Worm (Caenorhabditis elegans): ENCODE measurements around the gene Y43F8B.10.
A peak's percentile ranks its signal among the peaks of the same experiment; 100 is the strongest.

Y43F8B.10 gene

ce11 chrV:19432972-19433371 is 41.3 kb upstream of the Y43F8B.10 start, which contains the start of gene C25F9.11:
TSS of gene C25F9.11 (minus strand) at chrV:19433072.
- no peak for TF ChIP-seq lin-32 (GFP tag; optimal IDR thresholded peaks at IDR 0.05)
- TF ChIP-seq blmp-1 (tag; optimal IDR thresholded peaks at IDR 0.05) = no peak
- TF ChIP-seq elt-3 (tag; optimal IDR thresholded peaks at IDR 0.05) = no peak
- no peak for TF ChIP-seq M03D4.4 (tag; optimal IDR thresholded peaks at IDR 0.05)
- TF ChIP-seq lsy-2 (tag; optimal IDR thresholded peaks at IDR 0.05) = no peak
- TF ChIP-seq zip-8 (tag; optimal IDR thresholded peaks at IDR 0.05) = no peak
- TF ChIP-seq unc-62 (GFP tag; optimal IDR thresholded peaks at IDR 0.05) = no peak
- no peak for TF ChIP-seq ces-1 (GFP tag; optimal IDR thresholded peaks at IDR 0.05)
- TF ChIP-seq flh-1 (GFP tag; optimal IDR thresholded peaks at IDR 0.05) = no peak
- no peak for TF ChIP-seq cnd-1 (tag; optimal IDR thresholded peaks at IDR 0.05)
- no peak for TF ChIP-seq ham-2 (GFP tag; optimal IDR thresholded peaks at IDR 0.05)
- TF ChIP-seq sptf-1 (tag; optimal IDR thresholded peaks at IDR 0.05) = no peak
- no peak for TF ChIP-seq lin-13 (tag; optimal IDR thresholded peaks at IDR 0.05)
- TF ChIP-seq pha-4 (tag; optimal IDR thresholded peaks at IDR 0.05) = no peak
- no peak for TF ChIP-seq nhr-28 (tag; optimal IDR thresholded peaks at IDR 0.05)
- TF ChIP-seq unc-120 (tag; optimal IDR thresholded peaks at IDR 0.05; ENCODE audit: poor library complexity, severe bottlenecking) = no peak
- no peak for TF ChIP-seq ceh-43 (GFP tag; optimal IDR thresholded peaks at IDR 0.05)
- TF ChIP-seq ztf-11 (tag; optimal IDR thresholded peaks at IDR 0.05) = no peak

ce11 chrV:19433806-19434437 is 40.3 kb upstream of the Y43F8B.10 start, which contains the start of gene C25F9.16:
TSS of gene C25F9.16 (plus strand) at chrV:19434387.
- TF ChIP-seq zip-8 (tag; optimal IDR thresholded peaks at IDR 0.05) (peak; percentile 29), sptf-1 (tag; optimal IDR thresholded peaks at IDR 0.05) (no peak), nhr-2 (tag; optimal IDR thresholded peaks at IDR 0.05) (no peak), nhr-237 (tag; optimal IDR thresholded peaks at IDR 0.05) (no peak), unc-62 (GFP tag; optimal IDR thresholded peaks at IDR 0.05) (no peak), snpc-4 (tag; optimal IDR thresholded peaks at IDR 0.05) (no peak)

DNA sequence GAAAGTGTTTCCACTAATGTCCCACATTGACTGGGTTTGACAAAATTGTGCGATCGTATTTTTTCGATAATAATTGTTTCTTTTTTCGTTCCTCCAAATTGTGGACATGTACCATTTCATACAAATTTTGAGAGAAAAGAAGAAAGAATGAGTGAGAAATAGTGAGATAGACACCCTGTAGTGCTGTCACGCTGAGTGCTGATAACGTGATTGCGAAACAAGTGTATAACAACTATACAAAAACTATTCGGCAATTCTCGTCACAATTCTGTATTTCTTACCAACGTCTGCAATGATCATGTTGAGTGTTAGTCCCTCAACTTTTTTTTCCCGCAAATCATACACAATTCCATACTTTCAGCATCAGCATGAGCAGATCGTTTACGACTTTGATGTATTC is 38.0 kb upstream of the Y43F8B.10 start, which contains the start of gene C25F9.14:
Gene C25F9.14 (plus strand): TSS at position 178 of the 400 bp plus-strand sequence.
- TF ChIP-seq unc-120 (tag; optimal IDR thresholded peaks at IDR 0.05; ENCODE audit: poor library complexity, severe bottlenecking) = no peak
- no peak for TF ChIP-seq nhr-28 (tag; optimal IDR thresholded peaks at IDR 0.05)
- TF ChIP-seq ceh-83 (GFP tag; optimal IDR thresholded peaks at IDR 0.05) = no peak
- TF ChIP-seq ceh-43 (GFP tag; optimal IDR thresholded peaks at IDR 0.05) = no peak
- no peak for TF ChIP-seq ces-1 (GFP tag; optimal IDR thresholded peaks at IDR 0.05)
- TF ChIP-seq snpc-4 (tag; optimal IDR thresholded peaks at IDR 0.05) = no peak

DNA sequence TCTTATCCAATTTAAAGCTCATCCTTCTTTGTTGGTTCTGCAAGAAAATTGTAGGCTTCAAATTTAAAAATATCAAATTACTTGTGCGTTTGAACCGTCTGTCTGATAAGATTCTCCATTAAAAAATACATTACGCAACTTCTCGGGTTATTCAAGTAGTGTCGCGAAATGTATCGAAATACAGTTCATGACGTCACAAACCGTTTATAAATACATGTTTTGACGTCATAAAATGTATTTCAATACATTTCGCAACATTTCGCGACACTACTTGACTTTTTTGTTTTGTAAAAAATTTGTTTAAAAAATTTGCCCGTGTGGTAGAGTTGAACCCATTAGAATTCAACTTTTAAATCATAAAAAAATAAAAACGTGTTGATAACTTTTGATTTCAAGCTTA is 30.7 kb upstream of the Y43F8B.10 start:
- no peak for TF ChIP-seq nhr-12 (tag; optimal IDR thresholded peaks at IDR 0.05)
- peak; percentile 76 for TF ChIP-seq zip-8 (tag; optimal IDR thresholded peaks at IDR 0.05)

- TF ChIP-seq mep-1 (tag; optimal IDR thresholded peaks at IDR 0.05) (no peak), sptf-1 (tag; optimal IDR thresholded peaks at IDR 0.05) (no peak), drap-1 (GFP tag; optimal IDR thresholded peaks at IDR 0.05) (no peak), mls-2 (tag; optimal IDR thresholded peaks at IDR 0.05) (no peak), ces-1 (GFP tag; optimal IDR thresholded peaks at IDR 0.05) (no peak), nhr-12 (tag; optimal IDR thresholded peaks at IDR 0.05) (no peak)
These were observed 28.8 kb upstream of the Y43F8B.10 start, which contains the start of gene M04C3.1 for ce11 chrV:19445442-19445841. TSS of gene M04C3.1 (minus strand) at chrV:19445605.

DNA sequence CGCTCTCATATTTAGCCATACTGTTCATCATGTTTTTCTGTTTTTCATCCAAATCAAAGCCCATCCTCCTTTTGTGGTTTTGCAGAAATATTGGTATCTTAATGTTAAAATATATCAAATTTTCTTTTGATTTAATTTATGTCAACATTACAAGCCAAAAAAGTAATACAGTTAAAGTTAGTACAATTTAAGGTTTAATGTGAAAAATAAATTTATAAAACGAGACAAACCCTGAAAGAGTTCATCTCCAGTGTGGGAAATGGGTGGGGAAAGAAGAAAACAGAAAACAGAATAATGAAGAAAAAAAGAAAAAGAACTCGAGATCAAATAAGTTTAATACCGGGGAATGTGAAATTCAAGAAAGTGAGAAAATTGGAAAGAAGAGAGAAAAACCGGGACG is 25.5 kb upstream of the Y43F8B.10 start, which contains the start of gene M04C3.2:
Gene M04C3.2 (minus strand): TSS at position 101 of the 400 bp plus-strand sequence.
- TF ChIP-seq sem-2 (GFP tag; optimal IDR thresholded peaks at IDR 0.05) (no peak), ces-1 (GFP tag; optimal IDR thresholded peaks at IDR 0.05) (no peak), nhr-237 (tag; optimal IDR thresholded peaks at IDR 0.05) (no peak), elt-3 (tag; optimal IDR thresholded peaks at IDR 0.05) (no peak), ceh-43 (GFP tag; optimal IDR thresholded peaks at IDR 0.05) (no peak), snpc-4 (tag; optimal IDR thresholded peaks at IDR 0.05) (no peak), mls-2 (tag; optimal IDR thresholded peaks at IDR 0.05) (no peak), blmp-1 (tag; optimal IDR thresholded peaks at IDR 0.05) (no peak), nhr-76 (tag; optimal IDR thresholded peaks at IDR 0.05) (no peak), mab-5 (tag; optimal IDR thresholded peaks at IDR 0.05) (no peak), nhr-12 (tag; optimal IDR thresholded peaks at IDR 0.05) (no peak), zip-8 (tag; optimal IDR thresholded peaks at IDR 0.05) (no peak), unc-62 (GFP tag; optimal IDR thresholded peaks at IDR 0.05) (no peak), ceh-83 (GFP tag; optimal IDR thresholded peaks at IDR 0.05) (no peak), ham-2 (GFP tag; optimal IDR thresholded peaks at IDR 0.05) (no peak), sptf-1 (tag; optimal IDR thresholded peaks at IDR 0.05) (no peak), ztf-11 (tag; optimal IDR thresholded peaks at IDR 0.05) (no peak), nhr-28 (tag; optimal IDR thresholded peaks at IDR 0.05) (no peak), tbx-8 (GFP tag; optimal IDR thresholded peaks at IDR 0.05) (no peak), flh-1 (GFP tag; optimal IDR thresholded peaks at IDR 0.05) (no peak)

All from whole organism, mixed stage, embryonic.